Worm (Caenorhabditis elegans): ENCODE measurements around the gene cyp-34A1.
"Not testable (repeated sequence)": the region's sequence is repeated elsewhere in the genome, so short reads cannot be mapped to it uniquely, and the experiment has no call there.

- not testable (repeated sequence) for TF ChIP-seq klf-2 (GFP tag; conservative IDR thresholded peaks at IDR 0.05); med-1 (GFP tag; optimal IDR thresholded peaks at IDR 0.05; ENCODE audit: insufficient read depth); ztf-29 (GFP tag; IDR thresholded peaks at IDR 0.05)
These were observed 25.4 kb downstream of the cyp-34A1 start, which contains the start of gene M01B2.10 for ce11 chrV:15262336-15262735.

Measured in whole organism, midembryonic.